Fruit fly (Drosophila melanogaster) whole organism, embryonic: Measurements from ENCODE around the gene Tbcd.

Experiments
- Atf-2 ChIP-seq: fragments of 200-800 bp; sonication (Bioruptor generic); optimal IDR thresholded peaks from 2 replicates; lab custom pipeline; 2016; ENCODE audit warnings: missing biosample characterization, missing genetic modification characterization
- Atf6 ChIP-seq: fragments of 200-800 bp; sonication (Bioruptor generic); IDR thresholded peaks from 2 replicates; pipeline ENCODE4 v1.3.6; 2022; ENCODE audit warnings: missing biosample characterization, missing genetic modification characterization
- CG10462 ChIP-seq: fragments of 200-800 bp; sonication (Bioruptor generic); optimal IDR thresholded peaks from 2 replicates; lab custom pipeline; 2016; ENCODE audit warnings: missing biosample characterization, missing genetic modification characterization
- CG11398 ChIP-seq: fragments of 200-800 bp; sonication (Bioruptor generic); optimal IDR thresholded peaks from 2 replicates; lab custom pipeline; 2016; ENCODE audit warnings: missing biosample characterization, missing genetic modification characterization
- CG12071 ChIP-seq: fragments of 200-800 bp; sonication (Bioruptor generic); optimal IDR thresholded peaks from 3 replicates; lab custom pipeline; 2018; ENCODE audit warnings: missing biosample characterization, mild to moderate bottlenecking, missing genetic modification characterization
- CG12659 ChIP-seq: fragments of 200-800 bp; sonication (Bioruptor generic); optimal IDR thresholded peaks from 3 replicates; lab custom pipeline; 2017; ENCODE audit warnings: mild to moderate bottlenecking, missing biosample characterization, missing genetic modification reagents, missing genetic modification characterization
- CG13287 ChIP-seq: fragments of 200-800 bp; sonication (Bioruptor generic); IDR thresholded peaks from 2 replicates; pipeline ENCODE4 v1.3.6; 2022; ENCODE audit warnings: missing biosample characterization, missing genetic modification characterization; ENCODE audit not compliant: partially characterized antibody
- CG15269 ChIP-seq: fragments of 200-800 bp; sonication (Bioruptor generic); optimal IDR thresholded peaks from 2 replicates; lab custom pipeline; 2018; ENCODE audit warnings: missing biosample characterization, mild to moderate bottlenecking, missing genetic modification characterization, moderate library complexity
- CG1602 ChIP-seq: fragments of 200-800 bp; sonication (Bioruptor generic); optimal IDR thresholded peaks from 3 replicates; lab custom pipeline; 2016; ENCODE audit warnings: missing biosample characterization, missing genetic modification characterization
- CG18262 ChIP-seq: fragments of 200-800 bp; optimal IDR thresholded peaks from 3 replicates; lab custom pipeline; 2019; ENCODE audit warnings: missing biosample characterization, mild to moderate bottlenecking, missing genetic modification characterization, moderate library complexity
- CG2678 ChIP-seq: fragments of 200-800 bp; sonication (Bioruptor generic); optimal IDR thresholded peaks from 3 replicates; lab custom pipeline; 2019; ENCODE audit warnings: missing biosample characterization, mild to moderate bottlenecking, missing genetic modification characterization, moderate library complexity
- CG30431 ChIP-seq: fragments of 200-800 bp; sonication (Bioruptor generic); optimal IDR thresholded peaks from 2 replicates; lab custom pipeline; 2017; ENCODE audit warnings: missing biosample characterization, missing genetic modification characterization
- CG3065 ChIP-seq: fragments of 200-800 bp; sonication (Bioruptor generic); optimal IDR thresholded peaks from 2 replicates; lab custom pipeline; 2016; ENCODE audit warnings: missing biosample characterization, missing genetic modification characterization
- CG3847 ChIP-seq: fragments of 200-800 bp; sonication (Bioruptor generic); IDR thresholded peaks from 2 replicates; pipeline ENCODE4 v1.3.6; 2022; ENCODE audit warnings: missing biosample characterization, missing genetic modification characterization
- CG6683 ChIP-seq: fragments of 200-800 bp; sonication (Bioruptor generic); optimal IDR thresholded peaks from 2 replicates; lab custom pipeline; 2017; ENCODE audit warnings: missing biosample characterization, mild to moderate bottlenecking, missing genetic modification characterization, missing genetic modification reagents
- CG7357 ChIP-seq: fragments of 200-800 bp; sonication (Bioruptor generic); IDR thresholded peaks from 3 replicates; pipeline ENCODE4 v1.3.6; 2022; ENCODE audit warnings: missing biosample characterization, missing genetic modification characterization
- CG9797 ChIP-seq: fragments of 200-800 bp; sonication (Bioruptor generic); optimal IDR thresholded peaks from 3 replicates; lab custom pipeline; 2018; ENCODE audit warnings: missing biosample characterization, mild to moderate bottlenecking, missing genetic modification characterization
- Chrac-16 ChIP-seq: fragments of 200-800 bp; sonication (Bioruptor generic); optimal IDR thresholded peaks from 3 replicates; lab custom pipeline; 2016; ENCODE audit warnings: missing biosample characterization, missing genetic modification characterization
- CoRest ChIP-seq: fragments of 200-800 bp; sonication (Bioruptor generic); optimal IDR thresholded peaks from 3 replicates; lab custom pipeline; 2018; ENCODE audit warnings: missing biosample characterization, mild to moderate bottlenecking, missing genetic modification characterization, moderate library complexity
- Hmr ChIP-seq: fragments of 200-800 bp; sonication (Bioruptor generic); optimal IDR thresholded peaks from 3 replicates; lab custom pipeline; 2017; ENCODE audit warnings: mild to moderate bottlenecking, missing biosample characterization, missing genetic modification reagents, missing genetic modification characterization
- Hr78 ChIP-seq, 2 experiments: fragments of 200-800 bp in 1 of 2; fragments of >200 bp in 1 of 2; sonication (Bioruptor generic) in 1 of 2; optimal IDR thresholded peaks; 2 replicates each; lab custom pipeline; 2017 to 2019; ENCODE audit warnings: missing biosample characterization in 2 of 2, missing genetic modification characterization in 2 of 2, mild to moderate bottlenecking in 1 of 2, moderate library complexity in 1 of 2
- Mrtf ChIP-seq: fragments of 200-800 bp; sonication (Bioruptor generic); IDR thresholded peaks from 3 replicates; pipeline ENCODE4 v1.3.6; 2022; ENCODE audit warnings: missing biosample characterization, missing genetic modification characterization
- Myb ChIP-seq: fragments of 200-800 bp; sonication (Bioruptor generic); optimal IDR thresholded peaks from 2 replicates; lab custom pipeline; 2016; ENCODE audit warnings: missing biosample characterization, missing genetic modification characterization
- Nf-YA ChIP-seq: fragments of 200-800 bp; sonication (Bioruptor generic); IDR thresholded peaks from 2 replicates; pipeline ENCODE4 v1.3.6; 2022; ENCODE audit warnings: missing biosample characterization, missing genetic modification characterization
- Pdp1 ChIP-seq, 2 experiments: fragments of 200-800 bp; sonication (Bioruptor generic); optimal IDR thresholded peaks; 3 replicates each; lab custom pipeline; 2016; ENCODE audit warnings: missing biosample characterization in 2 of 2, missing genetic modification characterization in 2 of 2, mild to moderate bottlenecking in 1 of 2, moderate library complexity in 1 of 2
- Ssrp ChIP-seq: fragments of 200-800 bp; sonication (Bioruptor generic); optimal IDR thresholded peaks from 2 replicates; lab custom pipeline; 2018; ENCODE audit warnings: missing biosample characterization, mild to moderate bottlenecking, missing genetic modification characterization, moderate library complexity
- ap ChIP-seq: fragments of 200-800 bp; sonication (Bioruptor generic); IDR thresholded peaks from 2 replicates; pipeline ENCODE4 v1.3.6; 2022; ENCODE audit warnings: missing biosample characterization, missing genetic modification characterization
- bab2 ChIP-seq: fragments of 200-800 bp; sonication (Bioruptor generic); optimal IDR thresholded peaks from 2 replicates; lab custom pipeline; 2016; ENCODE audit warnings: missing biosample characterization, missing genetic modification characterization
- chif ChIP-seq, 2 experiments: fragments of 200-800 bp; sonication (Bioruptor generic); optimal IDR thresholded peaks; 3 replicates each; lab custom pipeline; 2016; ENCODE audit warnings: missing biosample characterization in 2 of 2, missing genetic modification characterization in 2 of 2
- ci ChIP-seq: fragments of 200-800 bp; sonication (Bioruptor generic); IDR thresholded peaks from 3 replicates; pipeline ENCODE4 v1.3.6; 2022; ENCODE audit warnings: missing biosample characterization, missing genetic modification characterization
- da ChIP-seq: fragments of 200-800 bp; sonication (Bioruptor generic); optimal IDR thresholded peaks from 2 replicates; lab custom pipeline; 2016; ENCODE audit warnings: missing biosample characterization, missing genetic modification characterization
- dmrt99B ChIP-seq: fragments of 200-800 bp; sonication (Bioruptor generic); optimal IDR thresholded peaks from 2 replicates; lab custom pipeline; 2018; ENCODE audit warnings: missing biosample characterization, mild to moderate bottlenecking, missing genetic modification characterization, moderate library complexity
- dysf ChIP-seq: fragments of 200-800 bp; sonication (Bioruptor generic); IDR thresholded peaks from 3 replicates; pipeline ENCODE4 v1.3.6; 2022; ENCODE audit warnings: missing biosample characterization, missing genetic modification characterization
- gem ChIP-seq: fragments of 200-800 bp; sonication (Bioruptor generic); optimal IDR thresholded peaks from 2 replicates; lab custom pipeline; 2019; ENCODE audit warnings: missing biosample characterization, mild to moderate bottlenecking, missing genetic modification characterization, moderate library complexity
- gfzf ChIP-seq: fragments of 200-800 bp; sonication (Bioruptor generic); optimal IDR thresholded peaks from 2 replicates; lab custom pipeline; 2016; ENCODE audit warnings: missing biosample characterization, mild to moderate bottlenecking, missing genetic modification characterization, moderate library complexity
- hth ChIP-seq: fragments of >200 bp; optimal IDR thresholded peaks from 2 replicates; lab custom pipeline; 2017; ENCODE audit warnings: inconsistent platforms
- kah ChIP-seq: fragments of 200-800 bp; sonication (Bioruptor generic); optimal IDR thresholded peaks from 2 replicates; lab custom pipeline; 2018; ENCODE audit warnings: missing biosample characterization, mild to moderate bottlenecking, missing genetic modification characterization
- lola ChIP-seq, 3 experiments: fragments of >200 bp in 2 of 3; fragments of 200-800 bp in 1 of 3; sonication (Bioruptor generic) in 1 of 3; optimal IDR thresholded peaks; 2 replicates each; lab custom pipeline; 2017 to 2019; ENCODE audit warnings: missing biosample characterization in 3 of 3, missing genetic modification characterization in 3 of 3, mild to moderate bottlenecking in 1 of 3, moderate library complexity in 1 of 3
- luna ChIP-seq: fragments of 200-800 bp; sonication (Bioruptor generic); optimal IDR thresholded peaks from 2 replicates; lab custom pipeline; 2016; ENCODE audit warnings: missing biosample characterization, missing genetic modification characterization
- maf-S ChIP-seq: fragments of 200-800 bp; sonication (Bioruptor generic); optimal IDR thresholded peaks from 2 replicates; lab custom pipeline; 2016; ENCODE audit warnings: missing biosample characterization, missing genetic modification characterization
- nmo ChIP-seq: fragments of 200-800 bp; sonication (Bioruptor generic); optimal IDR thresholded peaks from 2 replicates; lab custom pipeline; 2018; ENCODE audit warnings: missing biosample characterization, mild to moderate bottlenecking, missing genetic modification characterization, moderate library complexity
- odd ChIP-seq: fragments of 200-800 bp; sonication (Bioruptor generic); optimal IDR thresholded peaks from 2 replicates; lab custom pipeline; 2017; ENCODE audit warnings: missing biosample characterization, mild to moderate bottlenecking, missing genetic modification characterization
- pb ChIP-seq: fragments of 200-800 bp; sonication (Bioruptor generic); optimal IDR thresholded peaks from 3 replicates; lab custom pipeline; 2016; ENCODE audit warnings: missing biosample characterization, missing genetic modification characterization
- pnt ChIP-seq: fragments of 200-800 bp; sonication (Bioruptor generic); optimal IDR thresholded peaks from 3 replicates; lab custom pipeline; 2016; ENCODE audit warnings: missing biosample characterization, missing genetic modification characterization
- pzg ChIP-seq: fragments of 200-800 bp; sonication (Bioruptor generic); optimal IDR thresholded peaks from 3 replicates; lab custom pipeline; 2018; ENCODE audit warnings: missing biosample characterization, mild to moderate bottlenecking, missing genetic modification characterization, moderate library complexity
- rib ChIP-seq: fragments of 200-800 bp; sonication (Bioruptor generic); IDR thresholded peaks from 2 replicates; pipeline ENCODE4 v1.3.6; 2022; ENCODE audit warnings: missing biosample characterization, missing genetic modification characterization
- sd ChIP-seq: fragments of 200-800 bp; sonication (Bioruptor generic); optimal IDR thresholded peaks from 3 replicates; lab custom pipeline; 2018; ENCODE audit warnings: missing biosample characterization, mild to moderate bottlenecking, missing genetic modification characterization, moderate library complexity
- tio ChIP-seq: fragments of 200-800 bp; sonication (Bioruptor generic); optimal IDR thresholded peaks from 2 replicates; lab custom pipeline; 2017; ENCODE audit warnings: missing biosample characterization, missing genetic modification characterization, inconsistent platforms
- zen ChIP-seq: fragments of 200-800 bp; sonication (Bioruptor generic); optimal IDR thresholded peaks from 3 replicates; lab custom pipeline; 2018; ENCODE audit warnings: missing biosample characterization, mild to moderate bottlenecking, missing genetic modification characterization, moderate library complexity
- zf30C ChIP-seq: fragments of 200-800 bp; sonication (Bioruptor generic); optimal IDR thresholded peaks from 3 replicates; lab custom pipeline; 2018; ENCODE audit warnings: missing biosample characterization, mild to moderate bottlenecking, missing genetic modification characterization

Gene Tbcd

DNA sequence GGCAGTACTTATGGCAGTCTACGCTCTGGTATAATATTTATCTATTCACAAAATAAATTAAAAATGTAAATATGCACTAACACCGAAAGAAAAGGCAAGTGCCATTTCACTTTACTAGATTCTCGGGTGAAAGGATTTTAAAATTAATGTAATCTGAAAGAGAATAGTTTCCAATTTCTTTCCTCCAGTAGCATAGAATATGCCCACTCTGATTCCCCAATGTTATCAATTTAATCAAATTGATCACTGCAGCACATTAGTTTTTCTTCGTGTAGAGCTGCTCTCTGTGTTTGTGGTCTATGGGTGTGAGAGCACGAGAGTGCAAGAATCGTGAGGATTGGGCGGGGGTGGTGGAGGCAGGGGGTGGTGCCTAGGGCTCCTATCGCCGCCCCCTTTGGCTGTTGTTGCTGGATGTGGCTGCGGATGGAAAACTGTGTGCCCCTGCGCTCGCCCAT, 53.8 kb downstream of the Tbcd start (continued):
- peak; percentile 58 for TF ChIP-seq pb
- TF ChIP-seq Chrac-16 (GFP tag; lab: Kevin White, UChicago), result peak; percentile 78
- TF ChIP-seq zf30C (GFP tag; lab: Kevin White, UChicago), result peak; percentile 80
- TF ChIP-seq Atf6 (GFP tag; lab: Robert Waterston, UW), result no peak
- TF ChIP-seq CG12071, result peak; percentile 64
- peak; percentile 42 for TF ChIP-seq CG6683 (GFP tag; lab: Kevin White, UChicago)
- TF ChIP-seq CG9797, result peak; percentile 8
- TF ChIP-seq Hr78 (GFP tag; optimal IDR thresholded peaks at IDR 0.05; lab: Kevin White, UChicago), result peak in 1 of 2 experiments; percentile 67
- peak; percentile 50 for TF ChIP-seq CG15269 (tag; lab: Kevin White, UChicago)
- TF ChIP-seq rib (GFP tag; lab: Robert Waterston, UW), result no peak
- TF ChIP-seq Mrtf (GFP tag; lab: Robert Waterston, UW), result peak; percentile 48; the same call in 2 of the 3 replicates
- no peak for TF ChIP-seq gfzf
- peak; percentile 64 for TF ChIP-seq Atf-2 (GFP tag; lab: Kevin White, UChicago)
- TF ChIP-seq Hmr (GFP tag; lab: Kevin White, UChicago), result peak; percentile 45
- TF ChIP-seq ap (GFP tag; lab: Robert Waterston, UW), result peak; percentile 74
- TF ChIP-seq pnt (GFP tag; lab: Kevin White, UChicago), result peak; percentile 79
- peak; percentile 91 for TF ChIP-seq gem
- TF ChIP-seq CG2678 (tag; lab: Kevin White, UChicago), result peak; percentile 88
- peak; percentile 71 for TF ChIP-seq CG12659 (GFP tag; lab: Kevin White, UChicago)
- TF ChIP-seq maf-S (GFP tag; lab: Kevin White, UChicago), result peak; percentile 48
- TF ChIP-seq lola (GFP tag; optimal IDR thresholded peaks at IDR 0.05; lab: Kevin White, UChicago), result peak in 1 of 3 experiments; percentile 97
- peak; percentile 44 for TF ChIP-seq CG3847
- no peak for TF ChIP-seq luna (GFP tag; lab: Kevin White, UChicago)
- peak; percentile 76 for TF ChIP-seq zen (tag; lab: Kevin White, UChicago)
- no peak for TF ChIP-seq pzg (GFP tag; lab: Kevin White, UChicago)
- peak; percentile 80 for TF ChIP-seq ci (GFP tag; lab: Robert Waterston, UW)
- peak; percentile 89 for TF ChIP-seq CoRest (tag; lab: Kevin White, UChicago)
- TF ChIP-seq CG3065 (GFP tag; lab: Kevin White, UChicago), result peak; percentile 61
- TF ChIP-seq odd (GFP tag; lab: Kevin White, UChicago), result peak; percentile 75
- TF ChIP-seq dysf (GFP tag; lab: Robert Waterston, UW), result peak; percentile 58; the same call in 1 of the 3 replicates
- peak; percentile 18 for TF ChIP-seq Myb (GFP tag; lab: Kevin White, UChicago)
- TF ChIP-seq chif (GFP tag; optimal IDR thresholded peaks at IDR 0.05; lab: Kevin White, UChicago), result peak; percentile 84
- peak; percentile 77 for TF ChIP-seq CG1602 (GFP tag; lab: Kevin White, UChicago)
- TF ChIP-seq Pdp1 (GFP tag; optimal IDR thresholded peaks at IDR 0.05; lab: Kevin White, UChicago), result peak; percentile 42 to 70
- TF ChIP-seq Nf-YA, result peak; percentile 67; the same call in 1 of the 2 replicates
- peak; percentile 96 for TF ChIP-seq CG18262 (tag; lab: Kevin White, UChicago)
- TF ChIP-seq sd (tag; lab: Kevin White, UChicago), result no peak
- peak; percentile 82 for TF ChIP-seq dmrt99B (tag; lab: Kevin White, UChicago)
- TF ChIP-seq da (GFP tag; lab: Kevin White, UChicago), result no peak
- peak; percentile 75 for TF ChIP-seq CG30431 (GFP tag; lab: Kevin White, UChicago)
- TF ChIP-seq CG11398, result peak; percentile 55
- peak; percentile 94 for TF ChIP-seq nmo (GFP tag; lab: Kevin White, UChicago)
- TF ChIP-seq bab2 (GFP tag; lab: Kevin White, UChicago), result peak; percentile 63
- peak; percentile 21 for TF ChIP-seq kah
- peak; percentile 84 for TF ChIP-seq tio (GFP tag; lab: Kevin White, UChicago)
- TF ChIP-seq CG7357, result no peak; the same call in 2 of the 3 replicates
- TF ChIP-seq CG13287 (GFP tag; lab: Robert Waterston, UW), result no peak
- peak; percentile 88 for TF ChIP-seq Ssrp (tag; lab: Kevin White, UChicago)
- peak; percentile 74 for TF ChIP-seq CG10462
- no peak for TF ChIP-seq hth (lab: Kevin White, UChicago)
